Worm (Caenorhabditis elegans) whole organism, L1 larva: ENCODE measurements around the gene T22D1.3.

Experiments used
- blmp-1 ChIP-seq: fragments of 150-350 bp; optimal IDR thresholded peaks from 2 replicates; lab custom pipeline; 2014; ENCODE audit warnings: missing biosample characterization, missing genetic modification characterization
- lin-13 ChIP-seq: fragments of 150-350 bp; optimal IDR thresholded peaks from 2 replicates; lab custom pipeline; 2014; ENCODE audit warnings: missing biosample characterization, missing genetic modification reagents, missing genetic modification characterization
- lin-15B ChIP-seq: fragments of 150-350 bp; sonication (generic microtip); optimal IDR thresholded peaks from 3 replicates; lab custom pipeline; 2014; ENCODE audit warnings: missing biosample characterization, missing genetic modification characterization
- lir-3 ChIP-seq: sonication (generic microtip); optimal IDR thresholded peaks from 2 replicates; lab custom pipeline; 2016; ENCODE audit warnings: mild to moderate bottlenecking, missing genetic modification characterization, moderate library complexity, missing compliant biosample characterization; ENCODE audit not compliant: poor library complexity
- nhr-237 ChIP-seq: fragments of 150-350 bp; optimal IDR thresholded peaks from 2 replicates; lab custom pipeline; 2014; ENCODE audit warnings: missing biosample characterization, missing genetic modification characterization
- rnt-1 ChIP-seq: sonication (generic microtip); optimal IDR thresholded peaks from 2 replicates; lab custom pipeline; 2016; ENCODE audit warnings: mild to moderate bottlenecking, missing genetic modification characterization, moderate library complexity, missing compliant biosample characterization
- skn-1 ChIP-seq: fragments of 150-350 bp; optimal IDR thresholded peaks from 2 replicates; lab custom pipeline; 2014; ENCODE audit warnings: missing biosample characterization, missing genetic modification characterization

- TF ChIP-seq lir-3 (tag; lab: Kevin White, UChicago) (no peak), nhr-237 (no peak), blmp-1 (tag; lab: Kevin White, UChicago) (peak; percentile 34), rnt-1 (tag; lab: Kevin White, UChicago) (peak; percentile 76), lin-13 (GFP tag; lab: Kevin White, UChicago) (no peak), skn-1 (peak; percentile 28), lin-15B (no peak)
Measured at ce11 chrIV:6887601-6888099, 25.7 kb upstream of the T22D1.3 start, which contains the start of the genes T05A12.3 and T05A12.4.
